Fruit fly (Drosophila melanogaster): ENCODE results near the gene Ets97D.

dm6 chr3R:26936501-26936900 lies 23.8 kb upstream of the Ets97D start:
- TF ChIP-seq CTCF (optimal IDR thresholded peaks at IDR 0.05) (no peak), CG8478 (optimal IDR thresholded peaks at IDR 0.05) (no peak)
